Fruit fly (Drosophila melanogaster) whole organism, pupa: ENCODE measurements around the gene gt.

ENCODE experiments used
- CG12605 ChIP-seq: fragments of 200-800 bp; sonication (Bioruptor generic); IDR thresholded peaks from 2 replicates; pipeline ENCODE4 v1.3.6; 2022; ENCODE audit warnings: missing biosample characterization, missing genetic modification characterization
- CG13204 ChIP-seq: fragments of 200-800 bp; sonication (Bioruptor generic); optimal IDR thresholded peaks from 2 replicates; lab custom pipeline; 2018; ENCODE audit warnings: missing biosample characterization, mild to moderate bottlenecking, missing genetic modification characterization, moderate library complexity
- CG14655 ChIP-seq: fragments of 200-800 bp; sonication (Bioruptor generic); optimal IDR thresholded peaks from 3 replicates; lab custom pipeline; 2017; ENCODE audit warnings: mild to moderate bottlenecking, missing biosample characterization, missing genetic modification reagents, missing genetic modification characterization
- CG32121 ChIP-seq: fragments of 200-800 bp; sonication (Bioruptor generic); IDR thresholded peaks from 2 replicates; pipeline ENCODE4 v1.3.6; 2022; ENCODE audit warnings: missing biosample characterization, missing genetic modification characterization
- CG34367 ChIP-seq: fragments of 200-800 bp; sonication (Bioruptor generic); optimal IDR thresholded peaks from 2 replicates; lab custom pipeline; 2018; ENCODE audit warnings: missing biosample characterization, mild to moderate bottlenecking, missing genetic modification characterization
- CG8159 ChIP-seq: fragments of 200-800 bp; sonication (Bioruptor generic); optimal IDR thresholded peaks from 3 replicates; lab custom pipeline; 2018; ENCODE audit warnings: missing biosample characterization, mild to moderate bottlenecking, missing genetic modification characterization, moderate library complexity
- CG8301 ChIP-seq: fragments of 200-800 bp; sonication (Bioruptor generic); optimal IDR thresholded peaks from 2 replicates; lab custom pipeline; 2018; ENCODE audit warnings: missing biosample characterization, mild to moderate bottlenecking, missing genetic modification characterization
- CG9948 ChIP-seq: fragments of 200-800 bp; sonication (Bioruptor generic); optimal IDR thresholded peaks from 2 replicates; lab custom pipeline; 2018; ENCODE audit warnings: missing biosample characterization, mild to moderate bottlenecking, missing genetic modification characterization, moderate library complexity
- EcR ChIP-seq: fragments of 200-800 bp; sonication (Bioruptor generic); optimal IDR thresholded peaks from 3 replicates; lab custom pipeline; 2019; ENCODE audit warnings: missing biosample characterization, missing genetic modification characterization, mild to moderate bottlenecking, moderate library complexity, missing genetic modification reagents
- Ets98B ChIP-seq: fragments of 200-800 bp; sonication (Bioruptor generic); IDR thresholded peaks from 2 replicates; pipeline ENCODE4 v1.3.6; 2022; ENCODE audit warnings: missing biosample characterization, missing genetic modification characterization
- Pif1A ChIP-seq: fragments of 200-800 bp; sonication (Bioruptor generic); optimal IDR thresholded peaks from 3 replicates; lab custom pipeline; 2016; ENCODE audit warnings: missing biosample characterization, missing genetic modification characterization
- Pif1B ChIP-seq: fragments of 200-800 bp; sonication (Bioruptor generic); optimal IDR thresholded peaks from 3 replicates; lab custom pipeline; 2016; ENCODE audit warnings: missing biosample characterization, missing genetic modification characterization
- fd96Ca ChIP-seq: fragments of 200-800 bp; sonication (Bioruptor generic); IDR thresholded peaks from 3 replicates; pipeline ENCODE4 v1.3.6; 2022; ENCODE audit warnings: missing biosample characterization, missing genetic modification characterization
- gl ChIP-seq: fragments of 200-800 bp; sonication (Bioruptor generic); optimal IDR thresholded peaks from 2 replicates; lab custom pipeline; 2018; ENCODE audit warnings: missing biosample characterization, mild to moderate bottlenecking, missing genetic modification characterization

DNA sequence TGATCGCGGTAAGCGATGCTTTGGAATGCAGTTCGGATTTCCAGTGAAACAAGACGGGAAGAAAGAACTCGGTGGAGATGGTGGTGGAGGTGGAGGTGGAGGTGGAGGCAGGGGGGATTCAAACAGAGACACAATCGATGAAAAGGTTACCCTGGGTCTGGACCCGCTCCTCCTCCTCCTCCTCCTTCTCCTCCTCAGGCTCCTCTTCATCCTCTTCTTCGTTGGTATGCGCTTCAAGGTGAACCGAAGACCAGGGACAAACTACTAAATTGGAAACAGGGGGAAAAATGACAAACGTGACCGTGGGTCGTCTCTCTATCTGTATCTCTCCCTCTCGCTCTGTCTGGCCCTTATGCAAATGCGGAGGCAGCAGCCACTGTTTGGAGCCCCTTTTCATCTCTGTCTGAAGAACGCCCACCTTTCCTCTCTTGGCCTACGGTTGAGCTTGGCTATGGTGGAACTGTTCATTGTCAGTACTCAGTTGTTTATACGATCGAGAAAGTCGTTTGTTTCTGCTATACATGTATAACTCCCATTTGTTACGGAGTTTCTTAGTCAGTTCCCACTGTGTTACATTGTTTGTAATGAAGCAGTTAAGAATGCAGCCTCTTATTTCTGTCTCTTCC lies 34.3 kb upstream of the gt start:
- no peak for TF ChIP-seq CG9948 (tag; lab: Kevin White, UChicago)
- no peak for TF ChIP-seq CG14655 (GFP tag; lab: Kevin White, UChicago)
- TF ChIP-seq Pif1A (GFP tag; lab: Kevin White, UChicago) = no peak
- peak; percentile 28 for TF ChIP-seq EcR (GFP tag; lab: Kevin White, UChicago)
- no peak for TF ChIP-seq CG13204 (GFP tag; lab: Kevin White, UChicago)
- no peak for TF ChIP-seq gl (tag; lab: Kevin White, UChicago)
- TF ChIP-seq CG8301 (tag; lab: Kevin White, UChicago) = no peak
- no peak for TF ChIP-seq CG8159
- TF ChIP-seq CG12605 = no peak
- no peak for TF ChIP-seq CG32121
- no peak for TF ChIP-seq CG34367
- TF ChIP-seq Ets98B (GFP tag; lab: Robert Waterston, UW) = no peak
- TF ChIP-seq fd96Ca (GFP tag; lab: Robert Waterston, UW) = no peak
- no peak for TF ChIP-seq Pif1B (GFP tag; lab: Kevin White, UChicago)
